Fruit fly (Drosophila melanogaster) whole organism: ENCODE data around the gene CCHa1.

Experiments used
- CG8478 ChIP-seq: fragments of >200 bp; optimal IDR thresholded peaks from 2 replicates; lab custom pipeline; 2018; ENCODE audit warnings: inconsistent platforms
- Dll ChIP-seq: fragments of >200 bp; optimal IDR thresholded peaks from 2 replicates; lab custom pipeline; 2017
- pan ChIP-seq: fragments of >200 bp; optimal IDR thresholded peaks from 2 replicates; lab custom pipeline; 2017
- psq ChIP-seq: fragments of >200 bp; optimal IDR thresholded peaks from 2 replicates; lab custom pipeline; 2017
- usp ChIP-seq: fragments of >200 bp; optimal IDR thresholded peaks from 2 replicates; lab custom pipeline; 2017; ENCODE audit warnings: missing biosample characterization, missing genetic modification characterization, mixed read lengths

- no peak for TF ChIP-seq psq (lab: Kevin White, UChicago)
- no peak for TF ChIP-seq Dll (lab: Kevin White, UChicago)
- TF ChIP-seq usp (GFP tag; lab: Kevin White, UChicago): no peak
- TF ChIP-seq pan (lab: Kevin White, UChicago): no peak
- no peak for TF ChIP-seq CG8478
These were observed 2.0 kb upstream of the CCHa1 start for dm6 chr3R:14098527-14099109.
